Fruit fly (Drosophila melanogaster): ENCODE measurements around the gene Lip1.
A peak's percentile ranks its signal among the peaks of the same experiment; 100 is the strongest.

Gene Lip1

dm6 chr2L:10661490-10662240 is 39.7 kb downstream of the Lip1 start, which contains the start of gene CG31871 (continued):
- TF ChIP-seq CG12071 (GFP tag; optimal IDR thresholded peaks at IDR 0.05) = no peak
- TF ChIP-seq CG32767 (GFP tag; IDR thresholded peaks at IDR 0.05) = peak; percentile 58; the same call in 1 of the 2 replicates
- peak; percentile 81 for TF ChIP-seq bcd (GFP tag; optimal IDR thresholded peaks at IDR 0.05)
- peak; percentile 56 for TF ChIP-seq ap (GFP tag; IDR thresholded peaks at IDR 0.05)
- no peak for TF ChIP-seq Dref (GFP tag; IDR thresholded peaks at IDR 0.05)
- TF ChIP-seq CG7987 (GFP tag; optimal IDR thresholded peaks at IDR 0.05) = no peak
- peak; percentile 80; the same call in 2 of the 3 replicates for TF ChIP-seq CG11695 (GFP tag; IDR thresholded peaks at IDR 0.05)
- no peak for TF ChIP-seq dimm (GFP tag; IDR thresholded peaks at IDR 0.05)
- TF ChIP-seq CG10979 (tag; optimal IDR thresholded peaks at IDR 0.05) = peak; percentile 83
- peak; percentile 12 for TF ChIP-seq cato (GFP tag; optimal IDR thresholded peaks at IDR 0.05; ENCODE audit: borderline replicate concordance)
- TF ChIP-seq en (GFP tag; optimal IDR thresholded peaks at IDR 0.05) = no peak
- TF ChIP-seq Rfx (GFP tag; IDR thresholded peaks at IDR 0.05) = peak; percentile 64
- peak; percentile 52 for TF ChIP-seq Jarid2 (GFP tag; optimal IDR thresholded peaks at IDR 0.05)
- TF ChIP-seq HHEX (GFP tag; optimal IDR thresholded peaks at IDR 0.05) = peak; percentile 71
- peak; percentile 8 for TF ChIP-seq exex (tag; optimal IDR thresholded peaks at IDR 0.05)
- TF ChIP-seq cas (GFP tag; IDR thresholded peaks at IDR 0.05) = no peak
- TF ChIP-seq mam (GFP tag; optimal IDR thresholded peaks at IDR 0.05) = no peak
- TF ChIP-seq lov (optimal IDR thresholded peaks at IDR 0.05) = no peak
- no peak for TF ChIP-seq lov (GFP tag; IDR thresholded peaks at IDR 0.05)
- peak; percentile 9 for TF ChIP-seq CG8290 (GFP tag; optimal IDR thresholded peaks at IDR 0.05)
- no peak for TF ChIP-seq CG8290 (tag; optimal IDR thresholded peaks at IDR 0.05)
- TF ChIP-seq sqz (GFP tag; optimal IDR thresholded peaks at IDR 0.05) = peak; percentile 61
- TF ChIP-seq Vsx1 (GFP tag; optimal IDR thresholded peaks at IDR 0.05) = no peak
- peak; percentile 64 for TF ChIP-seq az2 (GFP tag; optimal IDR thresholded peaks at IDR 0.05)
- peak; percentile 67 for TF ChIP-seq E2f1 (GFP tag; IDR thresholded peaks at IDR 0.05)
- TF ChIP-seq Fer3 (tag; optimal IDR thresholded peaks at IDR 0.05) = peak; percentile 57
- peak; percentile 64 for TF ChIP-seq slbo (GFP tag; IDR thresholded peaks at IDR 0.05)
- TF ChIP-seq CG2889 (GFP tag; IDR thresholded peaks at IDR 0.05) = peak; percentile 34; the same call in 2 of the 3 replicates
- no peak for TF ChIP-seq cad (GFP tag; optimal IDR thresholded peaks at IDR 0.05)
- TF ChIP-seq Dll (GFP tag; IDR thresholded peaks at IDR 0.05; ENCODE audit: partially characterized antibody) = no peak
- TF ChIP-seq grau (tag; optimal IDR thresholded peaks at IDR 0.05) = peak; percentile 83
- TF ChIP-seq Six4 (GFP tag; optimal IDR thresholded peaks at IDR 0.05) = peak; percentile 64
- no peak for TF ChIP-seq CG11247 (GFP tag; IDR thresholded peaks at IDR 0.05)
- TF ChIP-seq CG2202 (tag; optimal IDR thresholded peaks at IDR 0.05) = no peak
- TF ChIP-seq scrt (GFP tag; optimal IDR thresholded peaks at IDR 0.05) = peak; percentile 42
- TF ChIP-seq CG16779 (GFP tag; IDR thresholded peaks at IDR 0.05) = no peak
- TF ChIP-seq Aef1 (GFP tag; IDR thresholded peaks at IDR 0.05) = peak; percentile 44; the same call in 1 of the 3 replicates
- no peak for TF ChIP-seq ERR (GFP tag; optimal IDR thresholded peaks at IDR 0.05)
- 0 out of 3 replicates have a peak, but pooled peaks have one; percentile 52 for TF ChIP-seq CG11093 (GFP tag; IDR thresholded peaks at IDR 0.05)
- peak; percentile 38 for TF ChIP-seq tin (GFP tag; optimal IDR thresholded peaks at IDR 0.05)
- peak; percentile 23 for TF ChIP-seq Fer2 (tag; optimal IDR thresholded peaks at IDR 0.05)
- peak; percentile 81 for TF ChIP-seq CG17359 (tag; optimal IDR thresholded peaks at IDR 0.05)
- peak; percentile 61 for TF ChIP-seq CG10209 (GFP tag; optimal IDR thresholded peaks at IDR 0.05)
- peak; percentile 90 for TF ChIP-seq CG11504 (tag; optimal IDR thresholded peaks at IDR 0.05)
- TF ChIP-seq sens (GFP tag) = peak; percentile 71
- TF ChIP-seq pho (GFP tag; optimal IDR thresholded peaks at IDR 0.05) = no peak
- peak; percentile 67 for TF ChIP-seq lab (GFP tag; optimal IDR thresholded peaks at IDR 0.05)
- TF ChIP-seq CG9932 (GFP tag; IDR thresholded peaks at IDR 0.05) = peak; percentile 57
- peak; percentile 61 for TF ChIP-seq CG14014 (GFP tag; IDR thresholded peaks at IDR 0.05)
- no peak for TF ChIP-seq CG12236 (GFP tag; optimal IDR thresholded peaks at IDR 0.05)
- peak in 1 of 2 experiments; percentile 67 for TF ChIP-seq dpn (GFP tag; optimal IDR thresholded peaks at IDR 0.05)
